Worm (Caenorhabditis elegans): Measurements from ENCODE around the gene F22H10.11.

The F22H10.11 gene

ce11 chrX:16704086-16704485 is 16.2 kb upstream of the F22H10.11 start:
- no peak for TF ChIP-seq ceh-16 (tag; optimal IDR thresholded peaks at IDR 0.05)
- no peak for TF ChIP-seq nhr-12 (tag; optimal IDR thresholded peaks at IDR 0.05)
- peak; percentile 62 for TF ChIP-seq pha-4 (tag; optimal IDR thresholded peaks at IDR 0.05)
- TF ChIP-seq lin-15B (tag; optimal IDR thresholded peaks at IDR 0.05) = no peak
- no peak for TF ChIP-seq nhr-11 (tag; optimal IDR thresholded peaks at IDR 0.05)
- TF ChIP-seq elt-3 (tag; optimal IDR thresholded peaks at IDR 0.05) = no peak
- no peak for TF ChIP-seq lin-39 (tag; optimal IDR thresholded peaks at IDR 0.05)
- TF ChIP-seq R02D3.7 (tag; optimal IDR thresholded peaks at IDR 0.05) = no peak
- no peak for TF ChIP-seq unc-62 (GFP tag; optimal IDR thresholded peaks at IDR 0.05)
- no peak for TF ChIP-seq nhr-76 (tag; optimal IDR thresholded peaks at IDR 0.05)
- TF ChIP-seq nfya-1 (tag; optimal IDR thresholded peaks at IDR 0.05; ENCODE audit: insufficient read depth) = peak; percentile 32
- TF ChIP-seq egl-27 (tag; optimal IDR thresholded peaks at IDR 0.05) = no peak
- TF ChIP-seq tbx-2 (tag; optimal IDR thresholded peaks at IDR 0.05) = no peak
- no peak for TF ChIP-seq snpc-4 (tag; optimal IDR thresholded peaks at IDR 0.05)
- peak; percentile 73 for TF ChIP-seq hmg-11 (tag; optimal IDR thresholded peaks at IDR 0.05)
- no peak for TF ChIP-seq mml-1 (tag; optimal IDR thresholded peaks at IDR 0.05)
- peak; percentile 9 for TF ChIP-seq ceh-28 (tag; optimal IDR thresholded peaks at IDR 0.05)
- TF ChIP-seq jun-1 (tag; optimal IDR thresholded peaks at IDR 0.05) = no peak
- TF ChIP-seq sea-2 (GFP tag; optimal IDR thresholded peaks at IDR 0.05) = no peak
- peak; percentile 32 for TF ChIP-seq nhr-43 (tag; optimal IDR thresholded peaks at IDR 0.05; ENCODE audit: poor library complexity, severe bottlenecking)
- TF ChIP-seq unc-39 (tag; optimal IDR thresholded peaks at IDR 0.05) = no peak

ce11 chrX:16702232-16702631 is 14.4 kb upstream of the F22H10.11 start, which contains the start of gene F22H10.1:
TSS of gene F22H10.1 (plus strand) at chrX:16702442.
- TF ChIP-seq elt-2 (tag; optimal IDR thresholded peaks at IDR 0.05) = no peak
- TF ChIP-seq ceh-82 (tag; optimal IDR thresholded peaks at IDR 0.05) = no peak

DNA sequence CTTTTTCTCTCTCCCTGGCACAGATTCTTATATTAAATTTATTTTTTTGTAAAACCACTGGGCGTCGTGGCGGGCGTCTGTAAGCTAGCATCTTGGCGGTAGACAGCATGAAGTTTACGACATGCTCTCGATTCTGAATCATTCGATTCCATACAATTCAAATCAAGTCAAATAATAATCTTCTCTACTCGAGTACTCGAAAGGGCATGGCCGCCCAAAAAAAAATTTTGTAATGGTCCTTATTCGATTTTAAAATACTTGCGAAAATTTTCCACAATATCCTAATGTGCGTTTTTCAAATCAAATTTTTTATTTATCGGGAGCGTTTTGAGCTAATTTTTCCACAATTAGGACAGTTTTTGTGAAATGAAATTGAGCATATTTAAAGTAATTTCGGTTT is 10.2 kb upstream of the F22H10.11 start:
- TF ChIP-seq elt-2 (tag; optimal IDR thresholded peaks at IDR 0.05) (no peak), lin-39 (tag; optimal IDR thresholded peaks at IDR 0.05) (no peak), hmg-11 (tag; optimal IDR thresholded peaks at IDR 0.05) (no peak), jun-1 (tag; optimal IDR thresholded peaks at IDR 0.05) (no peak), nhr-11 (tag; optimal IDR thresholded peaks at IDR 0.05) (no peak), ceh-82 (tag; optimal IDR thresholded peaks at IDR 0.05) (no peak), tbx-2 (tag; optimal IDR thresholded peaks at IDR 0.05) (no peak), fos-1 (tag; optimal IDR thresholded peaks at IDR 0.05) (no peak), lin-15B (tag; optimal IDR thresholded peaks at IDR 0.05) (no peak), sea-2 (GFP tag; optimal IDR thresholded peaks at IDR 0.05) (no peak), unc-39 (tag; optimal IDR thresholded peaks at IDR 0.05) (no peak)

ce11 chrX:16696822-16697221 is 9.0 kb upstream of the F22H10.11 start:
- TF ChIP-seq pqm-1 (tag; optimal IDR thresholded peaks at IDR 0.05) (no peak), ceh-16 (tag; optimal IDR thresholded peaks at IDR 0.05) (no peak), egl-5 (tag; optimal IDR thresholded peaks at IDR 0.05) (no peak), ztf-4 (tag; optimal IDR thresholded peaks at IDR 0.05) (no peak), nhr-28 (tag; optimal IDR thresholded peaks at IDR 0.05) (no peak)

ce11 chrX:16695184-16695583 is 7.3 kb upstream of the F22H10.11 start:
- TF ChIP-seq elt-2 (tag; optimal IDR thresholded peaks at IDR 0.05) (peak; percentile 23), nhr-43 (tag; optimal IDR thresholded peaks at IDR 0.05; ENCODE audit: poor library complexity, severe bottlenecking) (peak; percentile 15), eor-1 (tag; optimal IDR thresholded peaks at IDR 0.05) (no peak), snpc-4 (tag; optimal IDR thresholded peaks at IDR 0.05) (no peak), lin-15B (tag; optimal IDR thresholded peaks at IDR 0.05) (no peak), ceh-28 (tag; optimal IDR thresholded peaks at IDR 0.05) (peak; percentile 46), daf-12 (tag; optimal IDR thresholded peaks at IDR 0.05) (no peak)

- no peak for TF ChIP-seq snpc-4 (tag; optimal IDR thresholded peaks at IDR 0.05)
- no peak for TF ChIP-seq nhr-67 (tag; optimal IDR thresholded peaks at IDR 0.05)
- TF ChIP-seq fos-1 (tag; optimal IDR thresholded peaks at IDR 0.05) = no peak
These were observed 3.2 kb upstream of the F22H10.11 start, which contains the start of gene F22H10.6 for ce11 chrX:16691045-16691444. TSS of gene F22H10.6 (minus strand) at chrX:16691336.

All from whole organism, L3 larva.